Worm (Caenorhabditis elegans) whole organism, early embryonic: ENCODE data around the gene Y49F6A.5.

Experiments
- F13C5.2 ChIP-seq: sonication (generic microtip); optimal IDR thresholded peaks from 2 replicates; lab custom pipeline; 2017; ENCODE audit warnings: mild to moderate bottlenecking, missing genetic modification characterization, inconsistent platforms, missing compliant biosample characterization
- ama-1 ChIP-seq: fragments of 150-350 bp; optimal IDR thresholded peaks from 2 replicates; lab custom pipeline; 2014
- pes-1 ChIP-seq: fragments of 200-800 bp; sonication (Bioruptor generic); IDR thresholded peaks from 2 replicates; pipeline ENCODE4 v1.3.6; 2022; ENCODE audit warnings: missing genetic modification reagents, missing genetic modification characterization, missing compliant biosample characterization

DNA sequence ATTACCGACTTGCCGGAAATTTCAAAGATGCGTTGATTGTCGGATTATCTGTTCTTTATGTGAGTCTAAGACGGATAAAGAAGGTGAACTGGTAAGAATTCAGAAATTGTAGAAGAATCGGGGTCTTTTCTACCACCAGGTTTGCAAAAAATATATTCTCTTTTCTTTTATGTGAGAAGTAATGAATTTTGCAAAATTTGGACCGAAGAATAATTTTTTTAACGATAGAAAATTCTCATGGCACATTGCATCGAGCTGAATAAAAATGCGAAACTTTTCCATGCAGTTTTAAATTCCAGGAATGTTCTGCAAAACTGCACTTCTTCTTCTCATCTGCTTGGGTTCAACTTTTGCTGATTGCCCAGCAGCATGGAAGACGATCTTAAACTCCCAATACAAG lies 36.4 kb downstream of the Y49F6A.5 start, which contains the start of gene clec-130:
- TF ChIP-seq ama-1 (lab: Kevin White, UChicago) (no peak), pes-1 (GFP tag; lab: Robert Waterston, UW) (no peak), F13C5.2 (tag; lab: Kevin White, UChicago) (no peak)
